Worm (Caenorhabditis elegans) whole organism, early embryonic: Measurements from ENCODE around the gene ZK742.6.

Experiments
- B0310.2 ChIP-seq: sonication (generic microtip); optimal IDR thresholded peaks from 2 replicates; lab custom pipeline; 2016; ENCODE audit warnings: mild to moderate bottlenecking, missing genetic modification characterization, missing compliant biosample characterization
- F13C5.2 ChIP-seq: sonication (generic microtip); optimal IDR thresholded peaks from 2 replicates; lab custom pipeline; 2017; ENCODE audit warnings: mild to moderate bottlenecking, missing genetic modification characterization, inconsistent platforms, missing compliant biosample characterization
- aly-1 ChIP-seq: sonication (generic microtip); optimal IDR thresholded peaks from 2 replicates; lab custom pipeline; 2016; ENCODE audit warnings: missing genetic modification characterization, missing compliant biosample characterization
- ama-1 ChIP-seq: fragments of 150-350 bp; optimal IDR thresholded peaks from 2 replicates; lab custom pipeline; 2014
- ceh-13 ChIP-seq: fragments of 200-800 bp; sonication (Bioruptor generic); optimal IDR thresholded peaks from 2 replicates; lab custom pipeline; 2018; ENCODE audit warnings: mild to moderate bottlenecking, missing genetic modification characterization, missing compliant biosample characterization
- ceh-36 ChIP-seq: sonication (generic microtip); optimal IDR thresholded peaks from 2 replicates; lab custom pipeline; 2016; ENCODE audit warnings: missing genetic modification characterization, inconsistent platforms, missing compliant biosample characterization
- ets-7 ChIP-seq: sonication (generic microtip); optimal IDR thresholded peaks from 2 replicates; lab custom pipeline; 2016; ENCODE audit warnings: missing genotype, missing genetic modification characterization, missing compliant biosample characterization
- flt-1 ChIP-seq: fragments of 200-800 bp; sonication (Bioruptor generic); IDR thresholded peaks from 2 replicates; pipeline ENCODE4 v1.3.6; 2022; ENCODE audit warnings: missing genetic modification characterization, missing compliant biosample characterization
- hmbx-1 ChIP-seq: sonication (generic microtip); optimal IDR thresholded peaks from 2 replicates; lab custom pipeline; 2016; ENCODE audit warnings: mild to moderate bottlenecking, missing genetic modification characterization, missing compliant biosample characterization
- hmg-4 ChIP-seq: fragments of 200-800 bp; sonication (Bioruptor generic); optimal IDR thresholded peaks from 2 replicates; lab custom pipeline; 2018; ENCODE audit warnings: mild to moderate bottlenecking, missing genetic modification characterization, missing compliant biosample characterization
- hnd-1 ChIP-seq: sonication (generic microtip); optimal IDR thresholded peaks from 2 replicates; lab custom pipeline; 2016; ENCODE audit warnings: missing genetic modification characterization, missing compliant biosample characterization
- pes-1 ChIP-seq: fragments of 200-800 bp; sonication (Bioruptor generic); IDR thresholded peaks from 2 replicates; pipeline ENCODE4 v1.3.6; 2022; ENCODE audit warnings: missing genetic modification reagents, missing genetic modification characterization, missing compliant biosample characterization
- scrt-1 ChIP-seq: fragments of 200-800 bp; sonication (Bioruptor generic); IDR thresholded peaks from 2 replicates; pipeline ENCODE4 v1.3.6; 2022; ENCODE audit warnings: missing genetic modification characterization, missing compliant biosample characterization
- sea-1 ChIP-seq: fragments of 200-800 bp; sonication (Bioruptor generic); conservative IDR thresholded peaks from 2 replicates; pipeline ENCODE4 v1.3.6; 2022; ENCODE audit warnings: missing genetic modification characterization, missing compliant biosample characterization
- tbx-11 ChIP-seq: fragments of 200-800 bp; sonication (Bioruptor generic); IDR thresholded peaks from 2 replicates; pipeline ENCODE4 v1.3.6; 2022; ENCODE audit warnings: missing genetic modification characterization, missing compliant biosample characterization
- tbx-37 ChIP-seq: fragments of 200-800 bp; sonication (Bioruptor generic); conservative IDR thresholded peaks from 2 replicates; pipeline ENCODE4 v1.3.6; 2022; ENCODE audit warnings: missing genetic modification reagents, missing genetic modification characterization, missing compliant biosample characterization
- tra-4 ChIP-seq: sonication (generic microtip); optimal IDR thresholded peaks from 2 replicates; lab custom pipeline; 2017; ENCODE audit warnings: missing genetic modification characterization, missing compliant biosample characterization

The ZK742.6 gene

DNA sequence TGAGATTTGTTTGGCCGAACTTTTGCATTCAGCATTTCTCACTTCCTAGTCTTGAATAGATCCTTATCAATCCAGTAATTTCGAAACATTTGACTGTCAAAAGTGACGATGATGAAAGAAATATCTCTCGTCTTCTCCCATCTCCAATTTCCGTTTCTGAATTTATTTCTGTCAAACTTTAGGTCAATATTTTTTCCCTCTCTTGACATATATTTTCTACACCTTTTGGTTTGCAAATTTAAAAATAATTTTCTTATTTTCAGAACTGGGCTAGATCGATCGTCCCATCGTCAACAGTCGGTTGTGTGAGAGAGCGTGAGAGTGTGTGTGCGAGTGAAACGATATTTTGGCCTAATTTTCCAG lies 10.0 kb downstream of the ZK742.6 start, which contains the start of gene xpo-1:
Gene xpo-1 (plus strand): TSS at position 264 of the 363 bp plus-strand sequence.
- TF ChIP-seq hmbx-1 (tag; lab: Kevin White, UChicago) (no peak), tra-4 (tag; lab: Kevin White, UChicago) (no peak), scrt-1 (no peak), ets-7 (tag; lab: Kevin White, UChicago) (no peak)

DNA sequence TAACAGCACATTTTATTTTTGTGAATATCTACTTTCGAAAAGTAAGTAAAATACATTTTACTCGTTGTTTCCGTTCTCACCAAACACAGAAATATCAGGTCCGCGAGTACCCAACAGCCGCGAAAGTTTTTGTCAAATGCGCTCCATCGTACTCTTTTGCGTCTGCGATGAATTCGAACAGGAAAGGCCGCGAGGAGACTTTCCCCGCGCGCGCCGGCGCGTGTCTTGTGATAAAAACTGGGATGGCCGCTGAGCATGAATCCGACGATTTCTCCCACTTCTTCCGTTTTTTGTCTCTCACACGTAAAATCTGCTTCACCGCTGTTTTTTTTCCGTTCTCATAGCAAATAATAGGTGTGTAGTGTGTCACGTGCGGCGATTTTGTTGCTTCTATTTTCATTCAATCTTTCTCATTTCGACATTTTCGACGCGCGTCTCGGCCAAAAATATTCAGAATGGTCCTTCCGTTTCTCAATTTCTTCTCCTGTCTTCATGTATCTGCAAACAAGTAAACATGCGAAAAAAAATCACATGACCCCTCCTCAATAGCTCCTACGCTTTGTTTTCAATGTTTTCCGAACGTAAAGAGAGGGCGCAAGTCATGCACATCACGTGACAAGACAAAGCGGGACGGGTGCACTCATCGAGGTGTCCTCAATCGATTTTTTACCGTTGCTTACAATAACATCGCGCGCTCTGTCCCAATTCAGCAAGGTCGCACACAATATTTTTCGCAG lies 10.5 kb downstream of the ZK742.6 start, which contains the start of gene uvs-1:
Gene uvs-1 (minus strand): TSS at position 145 of the 737 bp plus-strand sequence.
- TF ChIP-seq hmg-4 (GFP tag; lab: Kevin White, UChicago) (no peak), sea-1 (0 out of 2 replicates have a peak, but pooled peaks have one; percentile 55)

DNA sequence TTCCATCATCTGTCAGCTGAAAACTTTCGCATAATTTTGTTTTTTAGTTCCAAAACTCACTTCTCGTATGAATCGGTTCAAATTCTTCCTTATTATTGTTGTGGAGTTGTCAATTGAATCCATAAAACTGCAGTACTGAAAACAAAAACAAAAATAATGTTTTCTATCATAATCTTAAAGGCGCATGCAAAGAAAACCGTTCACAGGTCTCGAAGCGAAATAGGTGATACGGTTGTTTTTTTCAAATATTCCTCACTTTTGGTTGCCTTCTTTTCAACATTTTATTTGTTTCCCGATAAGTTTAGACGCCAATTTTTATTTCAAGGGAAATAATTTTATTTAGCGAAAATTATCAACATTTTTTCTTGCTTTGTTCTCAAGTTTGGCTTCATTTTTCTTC lies 11.2 kb downstream of the ZK742.6 start:
- TF ChIP-seq flt-1: no peak
- no peak for TF ChIP-seq tbx-11
- no peak for TF ChIP-seq pes-1 (GFP tag; lab: Robert Waterston, UW)
- no peak for TF ChIP-seq ama-1
- TF ChIP-seq hmbx-1 (tag; lab: Kevin White, UChicago): no peak
- TF ChIP-seq hnd-1 (tag; lab: Kevin White, UChicago): no peak
- no peak for TF ChIP-seq tra-4 (tag; lab: Kevin White, UChicago)
- TF ChIP-seq scrt-1: no peak

ce11 chrV:7798079-7798478 lies 16.7 kb downstream of the ZK742.6 start, which contains the start of gene ZK742.7:
ZK742.7 (plus strand) TSS chrV:7798379.
- TF ChIP-seq hmg-4 (GFP tag; lab: Kevin White, UChicago): no peak
- no peak for TF ChIP-seq scrt-1
- TF ChIP-seq ceh-13 (GFP tag; lab: Kevin White, UChicago): no peak
- no peak for TF ChIP-seq pes-1 (GFP tag; lab: Robert Waterston, UW)
- no peak for TF ChIP-seq tbx-11

DNA sequence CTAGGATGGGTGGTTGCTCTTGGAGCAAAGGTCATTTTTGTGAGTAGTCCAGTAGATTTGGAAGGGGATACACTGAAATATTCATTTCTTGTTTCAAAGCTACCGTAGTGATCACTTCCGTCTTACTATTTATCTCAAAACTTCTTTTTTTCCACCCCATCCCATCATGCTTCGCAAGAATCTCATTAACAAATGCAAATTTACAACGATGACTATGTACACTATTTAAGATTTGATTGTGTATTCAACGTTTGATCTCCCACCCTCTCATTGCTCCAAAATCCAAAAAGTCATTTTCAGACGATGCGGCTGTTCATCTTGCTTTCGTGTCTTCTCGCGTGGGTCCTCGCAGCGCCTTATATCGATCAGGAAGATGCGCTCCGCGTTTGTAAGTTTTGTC lies 21.7 kb downstream of the ZK742.6 start, which contains the start of gene flp-21:
Gene flp-21 (plus strand): TSS at position 301 of the 400 bp plus-strand sequence.
- no peak for TF ChIP-seq flt-1
- TF ChIP-seq pes-1 (GFP tag; lab: Robert Waterston, UW): no peak
- TF ChIP-seq hnd-1 (tag; lab: Kevin White, UChicago): no peak
- TF ChIP-seq ama-1: no peak
- TF ChIP-seq B0310.2: no peak
- no peak for TF ChIP-seq sea-1
- TF ChIP-seq ceh-13 (GFP tag; lab: Kevin White, UChicago): no peak
- no peak for TF ChIP-seq hmbx-1 (tag; lab: Kevin White, UChicago)
- no peak for TF ChIP-seq ets-7 (tag; lab: Kevin White, UChicago)
- no peak for TF ChIP-seq tra-4 (tag; lab: Kevin White, UChicago)
- no peak for TF ChIP-seq tbx-37 (GFP tag; lab: Robert Waterston, UW)

ce11 chrV:7786639-7787038 lies 28.1 kb downstream of the ZK742.6 start:
- TF ChIP-seq ets-7 (tag; lab: Kevin White, UChicago) (no peak), ama-1 (no peak), tbx-37 (GFP tag; lab: Robert Waterston, UW) (no peak), pes-1 (GFP tag; lab: Robert Waterston, UW) (no peak)

DNA sequence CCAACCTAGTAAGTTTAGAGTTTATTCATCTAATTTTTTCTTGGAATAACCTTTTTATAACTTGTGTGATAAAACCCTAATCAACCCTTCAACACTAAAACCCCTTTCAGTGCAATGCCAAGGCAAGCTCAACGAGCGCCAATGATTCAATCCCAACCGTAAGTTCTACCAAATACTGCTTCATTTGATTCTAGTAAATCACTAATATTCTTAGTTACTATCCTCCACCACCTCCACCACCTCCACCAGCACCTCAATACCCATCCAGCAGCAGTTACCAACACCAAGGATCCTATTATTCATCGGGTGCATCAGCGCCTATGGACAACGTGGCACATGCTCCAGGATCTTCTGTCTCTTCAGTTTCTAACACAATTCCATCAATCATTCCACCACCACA lies 28.9 kb downstream of the ZK742.6 start:
- TF ChIP-seq ceh-13 (GFP tag; lab: Kevin White, UChicago) (no peak), hnd-1 (tag; lab: Kevin White, UChicago) (no peak), ceh-36 (no peak), hmbx-1 (tag; lab: Kevin White, UChicago) (no peak), hmg-4 (GFP tag; lab: Kevin White, UChicago) (no peak), flt-1 (no peak), tbx-11 (no peak), sea-1 (no peak), pes-1 (GFP tag; lab: Robert Waterston, UW) (no peak), scrt-1 (no peak), F13C5.2 (tag; lab: Kevin White, UChicago) (no peak), ama-1 (no peak), aly-1 (tag; lab: Kevin White, UChicago) (no peak), tbx-37 (GFP tag; lab: Robert Waterston, UW) (no peak), tra-4 (tag; lab: Kevin White, UChicago) (no peak), B0310.2 (no peak)

- TF ChIP-seq sea-1 (no peak), ama-1 (no peak), tbx-11 (no peak), pes-1 (GFP tag; lab: Robert Waterston, UW) (no peak), ets-7 (tag; lab: Kevin White, UChicago) (no peak), aly-1 (tag; lab: Kevin White, UChicago) (no peak)
Observed at ce11 chrV:7785117-7785516, 29.6 kb downstream of the ZK742.6 start, which contains the start of gene C26F1.1. C26F1.1 (plus strand) TSS chrV:7785417.

- no peak for TF ChIP-seq ceh-36
- TF ChIP-seq ets-7 (tag; lab: Kevin White, UChicago): no peak
- no peak for TF ChIP-seq sea-1
- TF ChIP-seq F13C5.2 (tag; lab: Kevin White, UChicago): no peak
- no peak for TF ChIP-seq ceh-13 (GFP tag; lab: Kevin White, UChicago)
- no peak for TF ChIP-seq hnd-1 (tag; lab: Kevin White, UChicago)
- TF ChIP-seq tbx-11: no peak
- TF ChIP-seq hmbx-1 (tag; lab: Kevin White, UChicago): no peak
- TF ChIP-seq flt-1: no peak
- TF ChIP-seq B0310.2: no peak
- TF ChIP-seq tra-4 (tag; lab: Kevin White, UChicago): no peak
- TF ChIP-seq aly-1 (tag; lab: Kevin White, UChicago): no peak
- no peak for TF ChIP-seq scrt-1
- TF ChIP-seq hmg-4 (GFP tag; lab: Kevin White, UChicago): no peak
Observed at ce11 chrV:7781511-7781910, 33.2 kb downstream of the ZK742.6 start, which contains the start of gene cyp-32A1. cyp-32A1 (plus strand) TSS chrV:7781811.
